Fruit fly (Drosophila melanogaster) whole organism, prepupa: ENCODE data around the gene x16.

Experiments
- Blimp-1 ChIP-seq: fragments of 200-800 bp; sonication (Bioruptor generic); optimal IDR thresholded peaks from 3 replicates; lab custom pipeline; 2017; ENCODE audit warnings: missing biosample characterization, missing genetic modification characterization, mild to moderate bottlenecking, moderate library complexity, missing genetic modification reagents
- CG10631 ChIP-seq: fragments of 200-800 bp; sonication (Bioruptor generic); optimal IDR thresholded peaks from 2 replicates; lab custom pipeline; 2016; ENCODE audit warnings: missing biosample characterization, missing genetic modification characterization
- CG10669 ChIP-seq: fragments of 200-800 bp; sonication (Bioruptor generic); optimal IDR thresholded peaks from 3 replicates; lab custom pipeline; 2018; ENCODE audit warnings: missing biosample characterization, mild to moderate bottlenecking, missing genetic modification characterization, moderate library complexity
- CG11762 ChIP-seq: fragments of 200-800 bp; sonication (Bioruptor generic); optimal IDR thresholded peaks from 3 replicates; lab custom pipeline; 2016; ENCODE audit warnings: missing biosample characterization, missing genetic modification characterization; ENCODE audit not compliant: insufficient read depth
- CG11902 ChIP-seq: fragments of 200-800 bp; sonication (Bioruptor generic); optimal IDR thresholded peaks from 3 replicates; lab custom pipeline; 2016; ENCODE audit warnings: missing biosample characterization, missing genetic modification characterization
- CG15336 ChIP-seq: fragments of 200-800 bp; sonication (Bioruptor generic); IDR thresholded peaks from 2 replicates; pipeline ENCODE4 v1.3.6; 2022; ENCODE audit warnings: missing biosample characterization, missing genetic modification characterization
- CG1621 ChIP-seq: fragments of 200-800 bp; sonication (Bioruptor generic); optimal IDR thresholded peaks from 3 replicates; lab custom pipeline; 2018; ENCODE audit warnings: missing biosample characterization, mild to moderate bottlenecking, missing genetic modification characterization
- CG16779 ChIP-seq: fragments of 200-800 bp; sonication (Bioruptor generic); optimal IDR thresholded peaks from 3 replicates; lab custom pipeline; 2017; ENCODE audit warnings: missing biosample characterization, mild to moderate bottlenecking, missing genetic modification characterization
- CG31627 ChIP-seq: fragments of 200-800 bp; sonication (Bioruptor generic); optimal IDR thresholded peaks from 3 replicates; lab custom pipeline; 2016; ENCODE audit warnings: missing biosample characterization, missing genetic modification characterization
- CG34406 ChIP-seq: fragments of 200-800 bp; sonication (Bioruptor generic); optimal IDR thresholded peaks from 3 replicates; lab custom pipeline; 2016; ENCODE audit warnings: missing biosample characterization, missing genetic modification characterization
- CG3919 ChIP-seq: fragments of 200-800 bp; sonication (Bioruptor generic); optimal IDR thresholded peaks from 3 replicates; lab custom pipeline; 2016; ENCODE audit warnings: missing biosample characterization, missing genetic modification characterization
- CG4318 ChIP-seq: fragments of 200-800 bp; sonication (Bioruptor generic); optimal IDR thresholded peaks from 3 replicates; lab custom pipeline; 2017; ENCODE audit warnings: missing biosample characterization, mild to moderate bottlenecking, missing genetic modification characterization
- CG6163 ChIP-seq: fragments of 200-800 bp; sonication (Bioruptor generic); IDR thresholded peaks from 3 replicates; pipeline ENCODE4 v1.3.6; 2022; ENCODE audit warnings: missing biosample characterization, missing genetic modification characterization
- CG6276 ChIP-seq: fragments of 200-800 bp; sonication (Bioruptor generic); optimal IDR thresholded peaks from 2 replicates; lab custom pipeline; 2017; ENCODE audit warnings: missing biosample characterization, mild to moderate bottlenecking, missing genetic modification characterization
- CG6792 ChIP-seq: fragments of 200-800 bp; sonication (Bioruptor generic); optimal IDR thresholded peaks from 3 replicates; lab custom pipeline; 2016; ENCODE audit warnings: missing biosample characterization, missing genetic modification characterization
- CG6854 ChIP-seq: fragments of 200-800 bp; sonication (Bioruptor generic); optimal IDR thresholded peaks from 2 replicates; lab custom pipeline; 2017; ENCODE audit warnings: missing biosample characterization, mild to moderate bottlenecking, missing genetic modification characterization
- CG8119 ChIP-seq: fragments of 200-800 bp; sonication (Bioruptor generic); IDR thresholded peaks from 3 replicates; pipeline ENCODE4 v1.3.6; 2022; ENCODE audit warnings: missing biosample characterization, missing genetic modification characterization
- CG8319 ChIP-seq: fragments of 200-800 bp; sonication (Bioruptor generic); optimal IDR thresholded peaks from 3 replicates; lab custom pipeline; 2016; ENCODE audit warnings: missing biosample characterization, missing genetic modification characterization
- CG8632 ChIP-seq: fragments of 200-800 bp; sonication (Bioruptor generic); optimal IDR thresholded peaks from 3 replicates; lab custom pipeline; 2016; ENCODE audit warnings: missing biosample characterization, missing genetic modification characterization
- CG9139 ChIP-seq: fragments of 200-800 bp; sonication (Bioruptor generic); optimal IDR thresholded peaks from 3 replicates; lab custom pipeline; 2017; ENCODE audit warnings: missing biosample characterization, mild to moderate bottlenecking, missing genetic modification characterization
- Eip75B ChIP-seq: fragments of 200-800 bp; sonication (Bioruptor generic); optimal IDR thresholded peaks from 3 replicates; lab custom pipeline; 2016; ENCODE audit warnings: missing biosample characterization, missing genetic modification characterization
- Eip78C ChIP-seq: fragments of 200-800 bp; sonication (Bioruptor generic); peaks from one replicate; lab custom pipeline; 2016; ENCODE audit warnings: missing biosample characterization, missing genetic modification characterization
- Eip93F ChIP-seq: fragments of 200-800 bp; sonication (Bioruptor generic); optimal IDR thresholded peaks from 2 replicates; lab custom pipeline; 2016; ENCODE audit warnings: missing biosample characterization, mild to moderate bottlenecking, missing genetic modification characterization
- Ets21C ChIP-seq: fragments of 200-800 bp; sonication (Bioruptor generic); optimal IDR thresholded peaks from 3 replicates; lab custom pipeline; 2016; ENCODE audit warnings: missing biosample characterization, missing genetic modification characterization
- Hr39 ChIP-seq: fragments of 200-800 bp; sonication (Bioruptor generic); optimal IDR thresholded peaks from 2 replicates; lab custom pipeline; 2016; ENCODE audit warnings: missing biosample characterization, missing genetic modification characterization
- Lpt ChIP-seq: fragments of 200-800 bp; sonication (Bioruptor generic); optimal IDR thresholded peaks from 3 replicates; lab custom pipeline; 2016; ENCODE audit warnings: missing biosample characterization, missing genetic modification characterization
- Met ChIP-seq: fragments of 200-800 bp; sonication (Bioruptor generic); optimal IDR thresholded peaks from 3 replicates; lab custom pipeline; 2016; ENCODE audit warnings: missing biosample characterization, missing genetic modification characterization
- OdsH ChIP-seq: fragments of 200-800 bp; sonication (Bioruptor generic); optimal IDR thresholded peaks from 3 replicates; lab custom pipeline; 2016; ENCODE audit warnings: missing biosample characterization, missing genetic modification characterization
- Smox ChIP-seq: fragments of 200-800 bp; sonication (Bioruptor generic); optimal IDR thresholded peaks from 3 replicates; lab custom pipeline; 2016; ENCODE audit warnings: missing biosample characterization, missing genetic modification characterization
- Sox102F ChIP-seq: fragments of 200-800 bp; sonication (Bioruptor generic); optimal IDR thresholded peaks from 2 replicates; lab custom pipeline; 2016; ENCODE audit warnings: missing biosample characterization, mild to moderate bottlenecking, missing genetic modification characterization
- Sox14 ChIP-seq: fragments of 200-800 bp; sonication (Bioruptor generic); optimal IDR thresholded peaks from 3 replicates; lab custom pipeline; 2016; ENCODE audit warnings: missing biosample characterization, missing genetic modification characterization
- Sox15 ChIP-seq: fragments of 200-800 bp; sonication (Bioruptor generic); optimal IDR thresholded peaks from 3 replicates; lab custom pipeline; 2016; ENCODE audit warnings: missing biosample characterization, missing genetic modification characterization
- acj6 ChIP-seq: fragments of 200-800 bp; sonication (Bioruptor generic); optimal IDR thresholded peaks from 3 replicates; lab custom pipeline; 2016; ENCODE audit warnings: missing biosample characterization, missing genetic modification characterization
- cyc ChIP-seq: fragments of 200-800 bp; sonication (Bioruptor generic); optimal IDR thresholded peaks from 3 replicates; lab custom pipeline; 2016; ENCODE audit warnings: missing biosample characterization, missing genetic modification characterization
- dac ChIP-seq: fragments of 200-800 bp; sonication (Bioruptor generic); optimal IDR thresholded peaks from 2 replicates; lab custom pipeline; 2017; ENCODE audit warnings: missing biosample characterization, mild to moderate bottlenecking, missing genetic modification characterization
- dsx ChIP-seq: fragments of 200-800 bp; optimal IDR thresholded peaks from 3 replicates; lab custom pipeline; 2019; ENCODE audit warnings: missing biosample characterization, mild to moderate bottlenecking, missing genetic modification characterization, moderate library complexity; ENCODE audit not compliant: poor library complexity, severe bottlenecking
- eg ChIP-seq: fragments of 200-800 bp; sonication (Bioruptor generic); IDR thresholded peaks from 3 replicates; pipeline ENCODE4 v1.3.6; 2022; ENCODE audit warnings: missing biosample characterization, missing genetic modification characterization
- esn ChIP-seq: fragments of 200-800 bp; sonication (Bioruptor generic); optimal IDR thresholded peaks from 2 replicates; lab custom pipeline; 2016; ENCODE audit warnings: missing biosample characterization, mild to moderate bottlenecking, missing genetic modification characterization, moderate library complexity
- fd59A ChIP-seq: fragments of 200-800 bp; sonication (Bioruptor generic); optimal IDR thresholded peaks from 2 replicates; lab custom pipeline; 2017; ENCODE audit warnings: missing biosample characterization, mild to moderate bottlenecking, missing genetic modification characterization, missing genetic modification reagents
- fd85E ChIP-seq: fragments of 200-800 bp; sonication (Bioruptor generic); optimal IDR thresholded peaks from 3 replicates; lab custom pipeline; 2016; ENCODE audit warnings: missing biosample characterization, missing genetic modification characterization
- fkh ChIP-seq: fragments of 200-800 bp; sonication (Bioruptor generic); optimal IDR thresholded peaks from 3 replicates; lab custom pipeline; 2017; ENCODE audit warnings: missing biosample characterization, mild to moderate bottlenecking, missing genetic modification characterization, moderate library complexity
- lz ChIP-seq: fragments of 200-800 bp; sonication (Bioruptor generic); optimal IDR thresholded peaks from 3 replicates; lab custom pipeline; 2016; ENCODE audit warnings: missing biosample characterization, missing genetic modification characterization
- salr ChIP-seq, 2 experiments: fragments of 200-800 bp; sonication (Bioruptor generic); optimal IDR thresholded peaks; 3 replicates each; lab custom pipeline; 2016 to 2018; ENCODE audit warnings: missing biosample characterization in 2 of 2, missing genetic modification characterization in 2 of 2, mild to moderate bottlenecking in 1 of 2
- spab ChIP-seq: fragments of 200-800 bp; sonication (Bioruptor generic); optimal IDR thresholded peaks from 2 replicates; lab custom pipeline; 2017; ENCODE audit warnings: missing biosample characterization, mild to moderate bottlenecking, missing genetic modification characterization, missing genetic modification reagents
- ss ChIP-seq, 2 experiments: fragments of 200-800 bp; sonication (Bioruptor generic); optimal IDR thresholded peaks; 2 replicates in 1 of 2; 3 replicates in 1 of 2; lab custom pipeline; 2017 to 2018; ENCODE audit warnings: mild to moderate bottlenecking in 2 of 2, missing biosample characterization in 2 of 2, missing genetic modification characterization in 2 of 2, moderate library complexity in 1 of 2
- svp ChIP-seq: fragments of 200-800 bp; sonication (Bioruptor generic); peaks from one replicate; lab custom pipeline; 2016; ENCODE audit warnings: missing biosample characterization, missing genetic modification characterization
- topi ChIP-seq: fragments of 200-800 bp; sonication (Bioruptor generic); optimal IDR thresholded peaks from 3 replicates; lab custom pipeline; 2016; ENCODE audit warnings: missing biosample characterization, missing genetic modification characterization

x16 gene

DNA sequence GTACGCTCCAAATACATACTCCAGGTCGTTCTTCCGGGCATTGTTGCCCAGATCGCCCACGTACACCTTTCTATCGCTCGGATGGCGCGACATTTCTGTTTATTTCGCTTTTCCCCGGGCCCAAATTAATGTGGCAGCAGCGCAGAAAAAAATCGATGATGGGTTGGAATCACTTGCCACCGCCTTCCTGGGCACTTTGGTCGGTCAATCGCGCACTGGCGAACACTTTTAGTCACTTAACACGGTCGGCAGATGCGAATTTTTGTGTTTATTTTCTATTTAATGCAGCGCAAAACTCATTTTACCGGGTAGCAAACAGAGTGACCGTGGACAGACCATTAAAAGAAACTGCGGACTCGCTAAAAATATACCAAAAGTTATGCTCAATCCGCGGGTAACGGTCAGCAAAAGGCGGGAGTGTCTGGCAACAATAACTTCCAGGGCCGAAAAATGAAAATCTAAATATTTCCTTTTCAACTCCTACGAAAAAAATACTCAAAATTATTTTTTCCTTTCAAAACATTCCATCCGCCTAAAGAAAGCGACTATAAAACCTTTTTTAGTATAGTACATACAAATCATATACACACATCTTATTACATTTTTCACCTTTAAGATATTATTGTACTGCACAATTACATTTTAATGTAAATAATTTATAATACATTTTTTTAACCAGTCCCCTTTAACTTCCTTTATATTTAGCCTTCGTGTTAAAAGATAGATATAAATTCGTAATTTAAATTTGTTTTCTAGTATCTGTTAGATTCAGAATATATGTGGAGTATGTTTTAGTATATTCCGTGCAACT lies at the start of gene x16:
Gene x16, minus strand, starts transcription at position 361 of the 811 bp plus-strand sequence.
- peak; percentile 28 for TF ChIP-seq CG1621 (tag; lab: Kevin White, UChicago)
- peak; percentile 31 for TF ChIP-seq Eip78C (GFP tag; lab: Kevin White, UChicago)
- TF ChIP-seq CG6854 (GFP tag; lab: Kevin White, UChicago): no peak
- TF ChIP-seq CG4318: no peak
- peak; percentile 63 for TF ChIP-seq svp (GFP tag; lab: Kevin White, UChicago)
- TF ChIP-seq, all 60 proteins: peak for 3

dm6 chr2L:6968013-6968517 lies 48.1 kb upstream of the x16 start:
- TF ChIP-seq ss (GFP tag; optimal IDR thresholded peaks at IDR 0.05; lab: Kevin White, UChicago): peak in 1 of 2 experiments; percentile 49
- peak; percentile 30 for TF ChIP-seq CG1621 (tag; lab: Kevin White, UChicago)
- TF ChIP-seq Lpt (GFP tag; lab: Kevin White, UChicago): no peak
- no peak for TF ChIP-seq Sox102F (GFP tag; lab: Kevin White, UChicago)
- TF ChIP-seq CG6792 (GFP tag; lab: Kevin White, UChicago): peak; percentile 38
- peak; percentile 10 for TF ChIP-seq CG34406 (GFP tag; lab: Kevin White, UChicago)
- peak; percentile 63 for TF ChIP-seq lz (GFP tag; lab: Kevin White, UChicago)
- TF ChIP-seq Hr39 (GFP tag; lab: Kevin White, UChicago): peak; percentile 37
- peak; percentile 69 for TF ChIP-seq topi
- peak; percentile 53 for TF ChIP-seq CG31627
- peak; percentile 94 for TF ChIP-seq fkh (GFP tag; lab: Kevin White, UChicago)
- peak; percentile 56; the same call in 2 of the 3 replicates for TF ChIP-seq eg (GFP tag; lab: Robert Waterston, UW)
- no peak for TF ChIP-seq CG9139 (GFP tag; lab: Kevin White, UChicago)
- TF ChIP-seq dac (GFP tag; lab: Kevin White, UChicago): no peak
- TF ChIP-seq Eip75B: peak; percentile 37
- no peak for TF ChIP-seq CG8319 (GFP tag; lab: Kevin White, UChicago)
- TF ChIP-seq Eip93F: no peak
- peak; percentile 62 for TF ChIP-seq dsx (GFP tag; lab: Kevin White, UChicago)
- TF ChIP-seq CG6163 (GFP tag; lab: Robert Waterston, UW): peak; percentile 51; the same call in 2 of the 3 replicates
- peak; percentile 43 for TF ChIP-seq acj6 (GFP tag; lab: Kevin White, UChicago)
- no peak for TF ChIP-seq CG6276
- TF ChIP-seq esn (GFP tag; lab: Kevin White, UChicago): peak; percentile 57
- TF ChIP-seq fd85E (GFP tag; lab: Kevin White, UChicago): no peak
- TF ChIP-seq CG15336 (GFP tag; lab: Robert Waterston, UW): peak; percentile 24; the same call in 1 of the 2 replicates
- TF ChIP-seq CG11762 (GFP tag; lab: Kevin White, UChicago): no peak
- TF ChIP-seq CG8119 (GFP tag; lab: Robert Waterston, UW): no peak; the same call in 2 of the 3 replicates
- peak; percentile 73 for TF ChIP-seq CG3919 (GFP tag; lab: Kevin White, UChicago)
- TF ChIP-seq salr (GFP tag; optimal IDR thresholded peaks at IDR 0.05; lab: Kevin White, UChicago): no peak
- TF ChIP-seq CG16779: no peak
- peak; percentile 55 for TF ChIP-seq Smox (GFP tag; lab: Kevin White, UChicago)
- TF ChIP-seq CG8632 (GFP tag; lab: Kevin White, UChicago): peak; percentile 35
- peak; percentile 86 for TF ChIP-seq Eip78C (GFP tag; lab: Kevin White, UChicago)
- TF ChIP-seq CG10669 (GFP tag; lab: Kevin White, UChicago): no peak
- TF ChIP-seq Sox15 (GFP tag; lab: Kevin White, UChicago): no peak
- TF ChIP-seq CG6854 (GFP tag; lab: Kevin White, UChicago): peak; percentile 42
- no peak for TF ChIP-seq Blimp-1 (GFP tag; lab: Kevin White, UChicago)
- TF ChIP-seq OdsH: no peak
- TF ChIP-seq CG11902 (GFP tag; lab: Kevin White, UChicago): no peak
- TF ChIP-seq cyc (GFP tag; lab: Kevin White, UChicago): peak; percentile 51
- no peak for TF ChIP-seq Met (GFP tag; lab: Kevin White, UChicago)
- TF ChIP-seq fd59A (GFP tag; lab: Kevin White, UChicago): no peak
- peak; percentile 29 for TF ChIP-seq CG10631 (GFP tag; lab: Kevin White, UChicago)
- peak; percentile 64 for TF ChIP-seq Sox14 (GFP tag; lab: Kevin White, UChicago)
- TF ChIP-seq spab: no peak
- peak; percentile 38 for TF ChIP-seq Ets21C
